Worm (Caenorhabditis elegans) whole organism, L1 larva: ENCODE results near the gene F46H5.2.

ENCODE experiments used
- egl-13 ChIP-seq: sonication (generic microtip); optimal IDR thresholded peaks from 2 replicates; lab custom pipeline; 2016; ENCODE audit warnings: missing genotype, missing genetic modification reagents, missing genetic modification characterization, missing compliant biosample characterization
- elt-3 ChIP-seq, 6 experiments: fragments of 150-350 bp in 1 of 6; sonication (generic microtip); optimal IDR thresholded peaks; 2 replicates each; lab custom pipeline; 2017 to 2018; ENCODE audit warnings: missing biosample characterization in 6 of 6, missing genetic modification characterization in 6 of 6, inconsistent platforms in 1 of 6
- nhr-11 ChIP-seq: fragments of 150-350 bp; optimal IDR thresholded peaks from 2 replicates; lab custom pipeline; 2014; ENCODE audit warnings: missing biosample characterization, missing genetic modification characterization
- nhr-76 ChIP-seq: sonication (generic microtip); optimal IDR thresholded peaks from 2 replicates; lab custom pipeline; 2017; ENCODE audit warnings: missing biosample characterization, missing genetic modification characterization
- snpc-4 ChIP-seq: fragments of 150-350 bp; optimal IDR thresholded peaks from 2 replicates; lab custom pipeline; 2014; ENCODE audit warnings: missing biosample characterization, missing genetic modification characterization

DNA sequence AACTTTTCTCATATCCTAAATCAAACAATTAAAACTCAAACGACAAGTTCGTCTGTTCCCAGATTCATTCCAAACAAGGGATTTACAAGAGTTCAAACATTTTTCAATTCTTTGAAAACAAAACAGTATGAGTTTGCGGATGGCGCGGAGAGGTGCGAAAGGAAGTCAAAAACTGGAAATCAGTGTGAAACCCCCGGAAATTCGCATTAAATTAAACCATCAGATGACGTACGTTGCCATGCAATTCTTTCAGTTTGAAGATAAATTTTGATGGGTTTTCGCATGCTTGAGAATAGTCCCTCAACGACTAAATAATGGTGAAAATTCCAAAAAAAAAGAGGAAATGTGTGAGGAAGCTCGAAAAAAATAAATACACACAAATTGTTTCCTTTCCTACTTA is 36.1 kb upstream of the F46H5.2 start:
- TF ChIP-seq nhr-76: no peak
- TF ChIP-seq nhr-11 (tag; lab: Kevin White, UChicago): no peak
- TF ChIP-seq elt-3 (tag; optimal IDR thresholded peaks at IDR 0.05; lab: Kevin White, UChicago): no peak
- TF ChIP-seq egl-13: no peak
- TF ChIP-seq snpc-4 (tag; lab: Kevin White, UChicago): no peak
